Worm (Caenorhabditis elegans) whole organism, L4 larva: ENCODE results near the gene F22E5.6.
A peak's percentile ranks its signal among the peaks of the same experiment; 100 is the strongest.

Source experiments
- lin-13 ChIP-seq: fragments of 150-350 bp; optimal IDR thresholded peaks from 2 replicates; lab custom pipeline; 2014; ENCODE audit warnings: missing biosample characterization, missing genetic modification reagents, missing genetic modification characterization
- mxl-3 ChIP-seq: fragments of 200-800 bp; sonication (Bioruptor generic); optimal IDR thresholded peaks from 2 replicates; lab custom pipeline; 2018; ENCODE audit warnings: mild to moderate bottlenecking, missing genetic modification characterization, missing compliant biosample characterization
- pqm-1 ChIP-seq: sonication (generic microtip); optimal IDR thresholded peaks from 2 replicates; lab custom pipeline; 2017; ENCODE audit warnings: missing biosample characterization, missing genetic modification characterization
- ztf-11 ChIP-seq: fragments of 150-350 bp; optimal IDR thresholded peaks from 2 replicates; lab custom pipeline; 2014; ENCODE audit warnings: missing biosample characterization, missing genetic modification characterization

DNA sequence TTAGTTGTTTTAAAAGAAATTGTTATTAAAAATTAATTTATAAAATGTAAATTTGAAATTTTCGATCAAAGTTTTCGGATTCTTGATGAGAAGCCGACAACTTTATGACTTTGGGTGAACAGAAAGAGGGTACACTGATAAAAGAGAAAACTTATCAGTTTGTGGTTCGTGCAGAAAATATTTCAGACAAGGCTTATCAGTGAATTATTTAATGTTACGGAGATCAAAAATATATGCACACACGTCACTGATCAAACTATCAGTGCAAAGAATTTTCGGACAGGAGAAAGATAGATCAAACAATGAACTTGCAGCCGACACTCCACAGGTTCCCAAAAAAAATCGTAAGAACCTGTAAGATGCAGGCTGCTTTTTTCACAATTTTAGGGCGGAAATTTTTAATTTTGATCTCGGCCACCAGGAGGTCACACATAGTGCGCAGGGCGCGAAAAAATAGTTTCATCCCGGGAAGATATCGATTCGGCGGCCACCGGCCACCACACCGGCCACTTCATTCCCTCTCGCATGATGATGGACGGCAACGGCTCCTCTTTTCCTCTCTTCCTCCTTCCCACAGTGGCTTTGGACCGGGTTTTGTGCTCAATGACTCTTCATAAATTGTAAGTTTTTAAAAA, 28.0 kb downstream of the F22E5.6 start, which contains the start of gene F22E5.17:
- TF ChIP-seq pqm-1 (tag; lab: Kevin White, UChicago) (peak; percentile 94), ztf-11 (tag; lab: Kevin White, UChicago) (no peak), mxl-3 (GFP tag; lab: Kevin White, UChicago) (no peak), lin-13 (GFP tag; lab: Kevin White, UChicago) (no peak)
